Fruit fly (Drosophila melanogaster) whole organism, adult: Measurements from ENCODE around the gene CG46522.
"Not testable (repeated sequence)": the region's sequence is repeated elsewhere in the genome, so short reads cannot be mapped to it uniquely, and the experiment has no call there.

Experiments
- CG11617 ChIP-seq: fragments of 200-800 bp; sonication (Bioruptor generic); optimal IDR thresholded peaks from 2 replicates; lab custom pipeline; 2017; ENCODE audit warnings: mild to moderate bottlenecking, missing biosample characterization, missing genetic modification reagents, missing genetic modification characterization
- CG12768 ChIP-seq: fragments of 200-800 bp; sonication (Bioruptor generic); optimal IDR thresholded peaks from 2 replicates; lab custom pipeline; 2017; ENCODE audit warnings: missing biosample characterization, missing genetic modification characterization, mild to moderate bottlenecking, moderate library complexity, missing genetic modification reagents
- CG1620 ChIP-seq: fragments of 200-800 bp; sonication (Bioruptor generic); optimal IDR thresholded peaks from 2 replicates; lab custom pipeline; 2016; ENCODE audit warnings: missing biosample characterization, missing genetic modification characterization
- CG33017 ChIP-seq: fragments of 200-800 bp; sonication (Bioruptor generic); optimal IDR thresholded peaks from 2 replicates; lab custom pipeline; 2018; ENCODE audit warnings: missing biosample characterization, mild to moderate bottlenecking, missing genetic modification characterization, moderate library complexity
- CG7045 ChIP-seq: fragments of 200-800 bp; sonication (Bioruptor generic); optimal IDR thresholded peaks from 2 replicates; lab custom pipeline; 2017; ENCODE audit warnings: missing biosample characterization, mild to moderate bottlenecking, missing genetic modification characterization
- CG7101 ChIP-seq: fragments of 200-800 bp; sonication (Bioruptor generic); optimal IDR thresholded peaks from 2 replicates; lab custom pipeline; 2018; ENCODE audit warnings: missing biosample characterization, mild to moderate bottlenecking, missing genetic modification characterization, moderate library complexity
- Crg-1 ChIP-seq: fragments of 200-800 bp; sonication (Bioruptor generic); optimal IDR thresholded peaks from 2 replicates; lab custom pipeline; 2016; ENCODE audit warnings: missing biosample characterization, missing genetic modification characterization
- Hr96 ChIP-seq: fragments of 200-800 bp; sonication (Bioruptor generic); optimal IDR thresholded peaks from 2 replicates; lab custom pipeline; 2016; ENCODE audit warnings: missing biosample characterization, missing genetic modification characterization
- Mnt ChIP-seq: fragments of 200-800 bp; sonication (Bioruptor generic); optimal IDR thresholded peaks from 2 replicates; lab custom pipeline; 2016; ENCODE audit warnings: missing biosample characterization, mild to moderate bottlenecking, missing genetic modification characterization
- bab1 ChIP-seq: fragments of 200-800 bp; sonication (Bioruptor generic); optimal IDR thresholded peaks from 3 replicates; lab custom pipeline; 2019; ENCODE audit warnings: missing biosample characterization, mild to moderate bottlenecking, missing genetic modification characterization, moderate library complexity
- cic ChIP-seq: fragments of 200-800 bp; sonication (Bioruptor generic); optimal IDR thresholded peaks from 2 replicates; lab custom pipeline; 2017; ENCODE audit warnings: missing biosample characterization, mild to moderate bottlenecking, missing genetic modification characterization, moderate library complexity
- cnc ChIP-seq, 2 experiments: fragments of >200 bp; optimal IDR thresholded peaks; 2 replicates each; lab custom pipeline; 2017
- kay ChIP-seq: fragments of 200-800 bp; sonication (Bioruptor generic); peaks from one replicate; lab custom pipeline; 2016; ENCODE audit warnings: missing biosample characterization, missing genetic modification characterization, borderline replicate concordance
- pad ChIP-seq: fragments of 200-800 bp; sonication (Bioruptor generic); optimal IDR thresholded peaks from 3 replicates; lab custom pipeline; 2017; ENCODE audit warnings: missing biosample characterization, missing genetic modification characterization, mild to moderate bottlenecking, moderate library complexity, missing genetic modification reagents
- tj ChIP-seq: fragments of 200-800 bp; sonication (Bioruptor generic); optimal IDR thresholded peaks from 3 replicates; lab custom pipeline; 2017; ENCODE audit warnings: missing biosample characterization, mild to moderate bottlenecking, missing genetic modification characterization, moderate library complexity
- toe ChIP-seq: fragments of 200-800 bp; sonication (Bioruptor generic); optimal IDR thresholded peaks from 2 replicates; lab custom pipeline; 2016; ENCODE audit warnings: missing biosample characterization, missing genetic modification characterization

The CG46522 gene

dm6 chrX:22246300-22246699 is at the start of gene CG46522:
Gene CG46522, plus strand, starts transcription at chrX:22246600.
- TF ChIP-seq cic, Hr96, Crg-1 (GFP tag; lab: Kevin White, UChicago): not testable (repeated sequence)

dm6 chrX:22196874-22197273 is 49.5 kb upstream of the CG46522 start, which contains the start of gene CG46514:
Gene CG46514, plus strand, starts transcription at chrX:22197174.
- TF ChIP-seq cnc (optimal IDR thresholded peaks at IDR 0.05; lab: Kevin White, UChicago); CG33017; toe (GFP tag; lab: Kevin White, UChicago): not testable (repeated sequence)

- not testable (repeated sequence) for TF ChIP-seq Hr96 (GFP tag; lab: Kevin White, UChicago); kay; CG12768 (GFP tag; lab: Kevin White, UChicago)
Measured at dm6 chrX:22201883-22202282, 44.5 kb upstream of the CG46522 start, which contains the start of gene CG46515. Gene CG46515, plus strand, starts transcription at chrX:22202183.

dm6 chrX:22212028-22212427 is 34.4 kb upstream of the CG46522 start, which contains the start of gene CG46516:
Gene CG46516, plus strand, starts transcription at chrX:22212328.
- TF ChIP-seq CG1620 (GFP tag; lab: Kevin White, UChicago); CG7101 (tag; lab: Kevin White, UChicago); bab1 (GFP tag; lab: Kevin White, UChicago): not testable (repeated sequence)

- not testable (repeated sequence) for TF ChIP-seq pad; toe (GFP tag; lab: Kevin White, UChicago); Crg-1 (GFP tag; lab: Kevin White, UChicago)
Measured at dm6 chrX:22217079-22217478, 29.3 kb upstream of the CG46522 start, which contains the start of gene CG46517. Gene CG46517, plus strand, starts transcription at chrX:22217379.

DNA sequence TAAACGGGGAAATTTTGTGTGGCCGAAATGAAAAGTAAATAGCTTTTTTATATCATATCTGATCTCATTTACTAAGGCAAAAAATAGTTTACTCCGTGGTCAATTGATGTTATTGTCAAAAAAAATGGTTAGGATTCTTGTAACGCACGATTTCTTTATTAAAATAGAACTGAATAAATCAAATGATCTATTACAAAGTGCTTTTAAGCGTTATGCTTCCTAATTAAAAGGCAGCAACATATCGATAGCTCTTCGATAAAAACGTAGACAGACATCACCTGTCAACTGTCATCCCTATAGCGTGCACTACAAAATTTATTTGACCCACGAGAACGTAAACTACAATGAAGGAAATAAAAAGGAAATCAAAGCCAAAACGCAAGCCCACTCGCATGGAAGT is 20.1 kb upstream of the CG46522 start, which contains the start of gene CG46518:
CG46518 (plus strand) TSS at position 301 of the 400 bp plus-strand sequence.
- TF ChIP-seq kay; cic (GFP tag; lab: Kevin White, UChicago); CG7045 (GFP tag; lab: Kevin White, UChicago): not testable (repeated sequence)

- TF ChIP-seq CG12768, Mnt, CG7045 (GFP tag; lab: Kevin White, UChicago): not testable (repeated sequence)
Measured at dm6 chrX:22231270-22231669, 15.1 kb upstream of the CG46522 start, which contains the start of gene CG46519. Gene CG46519, plus strand, starts transcription at chrX:22231570.

DNA sequence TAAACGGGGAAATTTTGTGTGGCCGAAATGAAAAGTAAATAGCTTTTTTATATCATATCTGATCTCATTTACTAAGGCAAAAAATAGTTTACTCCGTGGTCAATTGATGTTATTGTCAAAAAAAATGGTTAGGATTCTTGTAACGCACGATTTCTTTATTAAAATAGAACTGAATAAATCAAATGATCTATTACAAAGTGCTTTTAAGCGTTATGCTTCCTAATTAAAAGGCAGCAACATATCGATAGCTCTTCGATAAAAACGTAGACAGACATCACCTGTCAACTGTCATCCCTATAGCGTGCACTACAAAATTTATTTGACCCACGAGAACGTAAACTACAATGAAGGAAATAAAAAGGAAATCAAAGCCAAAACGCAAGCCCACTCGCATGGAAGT is 10.1 kb upstream of the CG46522 start, which contains the start of gene CG46520:
CG46520 (plus strand) TSS at position 301 of the 400 bp plus-strand sequence.
- TF ChIP-seq Crg-1, CG11617, Hr96 (GFP tag; lab: Kevin White, UChicago): not testable (repeated sequence)

- TF ChIP-seq tj, Crg-1, cic (GFP tag; lab: Kevin White, UChicago): not testable (repeated sequence)
Measured at dm6 chrX:22241272-22241671, 5.1 kb upstream of the CG46522 start, which contains the start of gene CG46521. Gene CG46521, plus strand, starts transcription at chrX:22241572.

dm6 chrX:22251282-22251681 is 4.9 kb downstream of the CG46522 start, which contains the start of gene CG41562:
Gene CG41562, plus strand, starts transcription at chrX:22251582.
- TF ChIP-seq CG12768, Hr96, Crg-1 (GFP tag; lab: Kevin White, UChicago): not testable (repeated sequence)
